Worm (Caenorhabditis elegans) whole organism, L4 larva: ENCODE measurements around the gene clec-239.

Source experiments
- F44E2.7 ChIP-seq: fragments of 200-800 bp; sonication (Bioruptor generic); IDR thresholded peaks from 2 replicates; pipeline ENCODE4 v2.1.2; 2022; ENCODE audit warnings: missing genetic modification characterization, missing compliant biosample characterization
- R02D3.7 ChIP-seq: fragments of 150-350 bp; sonication (generic microtip); optimal IDR thresholded peaks from 3 replicates; lab custom pipeline; 2014; ENCODE audit warnings: missing biosample characterization, missing genetic modification characterization
- Y75B8A.6 ChIP-seq: fragments of 200-800 bp; sonication (Bioruptor generic); IDR thresholded peaks from 2 replicates; pipeline ENCODE4 v1.3.6; 2022; ENCODE audit warnings: missing genetic modification reagents, missing genetic modification characterization, missing compliant biosample characterization
- ZK546.5 ChIP-seq, 2 experiments: sonication (generic microtip); optimal IDR thresholded peaks; 2 replicates each; lab custom pipeline; 2017; ENCODE audit warnings: missing biosample characterization in 2 of 2, missing genetic modification characterization in 2 of 2
- aha-1 ChIP-seq: fragments of 150-350 bp; peaks from one replicate; lab custom pipeline; 2014; ENCODE audit warnings: missing biosample characterization, missing genetic modification characterization
- aly-2 ChIP-seq: sonication (generic microtip); optimal IDR thresholded peaks from 2 replicates; lab custom pipeline; 2018; ENCODE audit warnings: missing biosample characterization, missing genetic modification characterization
- arid-1 ChIP-seq: fragments of 200-800 bp; sonication (Bioruptor generic); conservative IDR thresholded peaks from 2 replicates; pipeline ENCODE4 v1.3.6; 2022; ENCODE audit warnings: missing genetic modification reagents, missing genetic modification characterization, missing compliant biosample characterization
- attf-4 ChIP-seq: sonication (generic microtip); optimal IDR thresholded peaks from 3 replicates; lab custom pipeline; 2017; ENCODE audit warnings: missing biosample characterization, missing genetic modification characterization
- ceh-28 ChIP-seq: fragments of 150-350 bp; optimal IDR thresholded peaks from 2 replicates; lab custom pipeline; 2014; ENCODE audit warnings: missing biosample characterization, missing genetic modification reagents, missing genetic modification characterization
- cey-2 ChIP-seq: sonication (generic microtip); optimal IDR thresholded peaks from 3 replicates; lab custom pipeline; 2017; ENCODE audit warnings: missing genetic modification characterization, mild to moderate bottlenecking, missing compliant biosample characterization, antibody characterized with exemption, borderline replicate concordance; ENCODE audit not compliant: insufficient read depth
- ctbp-1 ChIP-seq: fragments of 200-800 bp; sonication (Bioruptor generic); IDR thresholded peaks from 2 replicates; pipeline ENCODE4 v1.3.6; 2022; ENCODE audit warnings: missing genetic modification reagents, missing genetic modification characterization, missing compliant biosample characterization
- daf-12 ChIP-seq: fragments of 150-350 bp; optimal IDR thresholded peaks from 2 replicates; lab custom pipeline; 2014; ENCODE audit warnings: missing biosample characterization, missing genetic modification reagents, missing genetic modification characterization
- daf-16 ChIP-seq, 3 experiments: sonication (generic microtip); optimal IDR thresholded peaks; 2 replicates each; lab custom pipeline; 2016 to 2017; ENCODE audit warnings: missing genetic modification characterization in 3 of 3, missing genetic modification reagents in 3 of 3, mild to moderate bottlenecking in 2 of 3, missing compliant biosample characterization in 2 of 3, missing biosample characterization in 1 of 3, moderate library complexity in 1 of 3
- daf-8 ChIP-seq: fragments of 200-800 bp; sonication (Bioruptor generic); IDR thresholded peaks from 2 replicates; pipeline ENCODE4 v1.3.6; 2022; ENCODE audit warnings: missing genetic modification characterization, missing compliant biosample characterization
- dmd-9 ChIP-seq: fragments of 200-800 bp; sonication (Bioruptor generic); IDR thresholded peaks from 2 replicates; pipeline ENCODE4 v1.3.6; 2022; ENCODE audit warnings: missing genetic modification reagents, missing genetic modification characterization, missing compliant biosample characterization
- egl-27 ChIP-seq: sonication (generic microtip); optimal IDR thresholded peaks from 3 replicates; lab custom pipeline; 2017; ENCODE audit warnings: missing biosample characterization, missing genetic modification reagents, missing genetic modification characterization
- fkh-10 ChIP-seq: fragments of 150-350 bp; optimal IDR thresholded peaks from 2 replicates; lab custom pipeline; 2014; ENCODE audit warnings: missing biosample characterization, missing genetic modification reagents, missing genetic modification characterization
- fos-1 ChIP-seq: fragments of 150-350 bp; optimal IDR thresholded peaks from 2 replicates; lab custom pipeline; 2014; ENCODE audit warnings: missing biosample characterization, missing genetic modification characterization
- lim-7 ChIP-seq: fragments of 200-800 bp; sonication (Bioruptor generic); IDR thresholded peaks from 2 replicates; pipeline ENCODE4 v1.3.6; 2022; ENCODE audit warnings: missing genetic modification characterization, missing compliant biosample characterization
- lin-15B ChIP-seq: fragments of 150-350 bp; sonication (generic microtip); optimal IDR thresholded peaks from 3 replicates; lab custom pipeline; 2014; ENCODE audit warnings: missing biosample characterization, missing genetic modification characterization
- madf-9 ChIP-seq: fragments of 200-800 bp; sonication (Bioruptor generic); conservative IDR thresholded peaks from 2 replicates; pipeline ENCODE4 v1.3.6; 2022; ENCODE audit warnings: missing genetic modification reagents, missing genetic modification characterization, missing compliant biosample characterization
- mes-2 ChIP-seq: sonication (generic microtip); optimal IDR thresholded peaks from 2 replicates; lab custom pipeline; 2016; ENCODE audit warnings: missing genotype, mild to moderate bottlenecking, missing genetic modification characterization, missing compliant biosample characterization; ENCODE audit not compliant: poor library complexity, severe bottlenecking
- nhr-41 ChIP-seq: fragments of 200-800 bp; sonication (Bioruptor generic); IDR thresholded peaks from 2 replicates; pipeline ENCODE4 v1.3.6; 2022; ENCODE audit warnings: missing genetic modification reagents, missing genetic modification characterization, missing compliant biosample characterization
- nhr-42 ChIP-seq: fragments of 200-800 bp; sonication (Bioruptor generic); IDR thresholded peaks from 2 replicates; pipeline ENCODE4 v1.3.6; 2022; ENCODE audit warnings: missing genetic modification characterization, missing compliant biosample characterization
- nhr-77 ChIP-seq: fragments of 150-350 bp; optimal IDR thresholded peaks from 2 replicates; lab custom pipeline; 2014; ENCODE audit warnings: missing biosample characterization, missing genetic modification characterization
- pha-4 ChIP-seq, 2 experiments: fragments of 150-350 bp in 1 of 2; fragments of 200-800 bp in 1 of 2; sonication (Bioruptor generic) in 1 of 2; IDR thresholded peaks in 1 of 2; optimal IDR thresholded peaks in 1 of 2; 2 replicates each; pipeline versions ENCODE4 v1.3.6 to Lab custom; 2014 to 2022; ENCODE audit warnings: missing genetic modification characterization in 2 of 2, missing genetic modification reagents in 2 of 2, missing biosample characterization in 1 of 2, missing compliant biosample characterization in 1 of 2
- php-3 ChIP-seq: fragments of 200-800 bp; sonication (Bioruptor generic); IDR thresholded peaks from 2 replicates; pipeline ENCODE4 v1.3.6; 2022; ENCODE audit warnings: missing genetic modification reagents, missing genetic modification characterization, missing compliant biosample characterization
- saeg-2 ChIP-seq: fragments of 200-800 bp; sonication (Bioruptor generic); IDR thresholded peaks from 2 replicates; pipeline ENCODE4 v1.3.6; 2022; ENCODE audit warnings: missing genetic modification reagents, missing genetic modification characterization, missing compliant biosample characterization
- sdz-12 ChIP-seq: fragments of 200-800 bp; sonication (Bioruptor generic); optimal IDR thresholded peaks from 2 replicates; lab custom pipeline; 2018; ENCODE audit warnings: mild to moderate bottlenecking, missing genetic modification characterization, missing compliant biosample characterization
- tra-1 ChIP-seq: fragments of 200-800 bp; sonication (Bioruptor generic); IDR thresholded peaks from 2 replicates; pipeline ENCODE4 v1.3.6; 2022; ENCODE audit warnings: missing genetic modification reagents, missing genetic modification characterization, missing compliant biosample characterization
- unc-130 ChIP-seq: sonication (generic microtip); optimal IDR thresholded peaks from 2 replicates; lab custom pipeline; 2016; ENCODE audit warnings: missing genetic modification reagents, missing genetic modification characterization, missing compliant biosample characterization
- unc-39 ChIP-seq: sonication (generic microtip); optimal IDR thresholded peaks from 2 replicates; lab custom pipeline; 2017; ENCODE audit warnings: missing biosample characterization, missing genetic modification characterization
- unc-62 ChIP-seq, 3 experiments: fragments of 150-350 bp in 1 of 3; sonication (generic microtip); optimal IDR thresholded peaks in 2 of 3; peaks in 1 of 3; 1 replicate in 1 of 3; 2 replicates in 2 of 3; lab custom pipeline; 2014 to 2017; ENCODE audit warnings: missing biosample characterization in 3 of 3, missing genetic modification characterization in 3 of 3, missing genetic modification reagents in 3 of 3, missing genotype in 1 of 3
- ztf-11 ChIP-seq: fragments of 150-350 bp; optimal IDR thresholded peaks from 2 replicates; lab custom pipeline; 2014; ENCODE audit warnings: missing biosample characterization, missing genetic modification characterization
- ztf-7 ChIP-seq: fragments of 150-350 bp; optimal IDR thresholded peaks from 2 replicates; lab custom pipeline; 2014; ENCODE audit warnings: missing biosample characterization, missing genetic modification characterization

The clec-239 gene

ce11 chrV:16972134-16972533 lies 15.8 kb downstream of the clec-239 start, which contains the start of gene srh-119:
TSS of gene srh-119 (plus strand) at chrV:16972434.
- TF ChIP-seq ZK546.5 (tag; optimal IDR thresholded peaks at IDR 0.05; lab: Kevin White, UChicago) (no peak), Y75B8A.6 (GFP tag; lab: Robert Waterston, UW) (no peak), fkh-10 (GFP tag; lab: Kevin White, UChicago) (no peak), cey-2 (tag; lab: Kevin White, UChicago) (no peak), nhr-41 (GFP tag; lab: Robert Waterston, UW) (no peak), sdz-12 (GFP tag; lab: Kevin White, UChicago) (no peak)

- TF ChIP-seq fos-1 (tag; lab: Kevin White, UChicago), result no peak
- peak in 1 of 2 experiments; percentile 91 for TF ChIP-seq unc-62 (GFP tag; optimal IDR thresholded peaks at IDR 0.05 in 1 of 2; lab: Kevin White, UChicago)
- no peak for TF ChIP-seq unc-62 (tag; optimal IDR thresholded peaks at IDR 0.05; lab: Kevin White, UChicago)
These were observed 17.0 kb downstream of the clec-239 start for ce11 chrV:16973338-16973737.

DNA sequence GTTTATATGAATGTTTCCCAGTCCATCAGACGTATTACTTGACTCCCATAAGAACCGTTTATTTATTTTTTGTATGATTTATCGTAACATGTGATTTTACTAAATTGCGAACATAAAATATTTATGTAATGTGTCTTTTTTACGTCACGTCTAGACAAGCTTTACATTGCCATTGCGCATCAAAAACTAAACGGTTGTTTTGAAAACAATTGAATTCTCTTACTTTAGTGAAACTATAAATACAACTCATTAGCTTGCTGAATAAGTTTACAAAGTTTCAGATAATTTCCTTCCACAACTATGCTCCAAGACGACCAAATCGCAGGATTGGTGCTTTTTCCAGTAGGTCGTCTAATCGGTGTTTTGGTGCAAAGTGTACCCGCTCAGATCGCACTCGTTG lies 18.6 kb downstream of the clec-239 start, which contains the start of gene srx-54:
TSS of gene srx-54 (plus strand) at position 301 of the 400 bp plus-strand sequence.
- TF ChIP-seq saeg-2 (GFP tag; lab: Robert Waterston, UW), result no peak
- TF ChIP-seq aly-2 (tag; lab: Kevin White, UChicago), result no peak
- TF ChIP-seq unc-130 (GFP tag; lab: Kevin White, UChicago), result no peak
- no peak for TF ChIP-seq daf-12 (tag; lab: Kevin White, UChicago)
- TF ChIP-seq ztf-7 (tag; lab: Kevin White, UChicago), result no peak
- TF ChIP-seq Y75B8A.6 (GFP tag; lab: Robert Waterston, UW), result no peak
- TF ChIP-seq F44E2.7, result no peak

DNA sequence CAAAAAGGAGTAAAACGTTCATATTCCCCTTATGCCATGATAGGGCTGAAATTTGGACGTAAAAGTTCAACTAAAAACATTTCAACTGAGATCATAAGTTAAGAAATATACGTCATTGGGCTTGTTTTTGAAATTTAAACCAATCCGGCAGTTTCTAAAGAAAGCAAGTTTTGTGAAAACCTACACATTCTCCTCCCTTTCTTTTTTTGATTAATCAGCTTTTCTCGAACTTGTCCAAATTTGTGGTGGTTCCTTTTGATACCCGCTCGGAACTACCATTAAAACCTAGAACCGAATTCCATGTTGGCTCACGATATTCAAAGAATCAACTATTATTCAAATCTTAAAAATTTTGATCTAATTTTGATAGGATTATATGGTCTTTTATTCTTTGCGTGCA lies 24.0 kb downstream of the clec-239 start, which contains the start of gene srz-54:
TSS of gene srz-54 (plus strand) at position 301 of the 400 bp plus-strand sequence.
- TF ChIP-seq tra-1 (GFP tag; lab: Robert Waterston, UW) (no peak), unc-62 (GFP tag; optimal IDR thresholded peaks at IDR 0.05 in 1 of 2; lab: Kevin White, UChicago) (no peak), unc-62 (tag; optimal IDR thresholded peaks at IDR 0.05; lab: Kevin White, UChicago) (no peak), attf-4 (tag; lab: Kevin White, UChicago) (no peak), unc-39 (no peak), ztf-11 (no peak), lin-15B (no peak), nhr-42 (GFP tag; lab: Robert Waterston, UW) (no peak), dmd-9 (GFP tag; lab: Robert Waterston, UW) (no peak), egl-27 (no peak)

DNA sequence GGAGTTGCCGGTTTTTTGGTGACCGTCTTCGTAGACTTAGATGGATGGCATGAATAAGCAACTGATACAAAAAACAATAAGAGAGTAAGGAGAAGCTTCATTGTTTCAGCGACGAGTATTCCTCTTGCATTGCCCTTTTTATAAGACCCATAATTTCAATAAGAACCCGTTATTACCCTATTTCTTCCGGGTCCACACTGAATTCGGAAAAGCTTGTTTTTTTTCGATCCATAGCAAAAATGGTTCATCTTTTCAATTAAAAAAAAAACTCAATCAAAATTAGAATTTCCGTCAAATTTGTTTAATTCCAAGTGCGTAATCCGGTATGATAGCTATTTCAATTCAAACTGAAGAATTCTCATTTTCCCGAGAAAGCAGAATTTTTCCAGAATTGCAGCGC lies 30.7 kb downstream of the clec-239 start, which contains the start of gene Y102A5C.40:
TSS of gene Y102A5C.40 (minus strand) at position 101 of the 400 bp plus-strand sequence.
- no peak for TF ChIP-seq saeg-2 (GFP tag; lab: Robert Waterston, UW)
- TF ChIP-seq lim-7 (GFP tag; lab: Robert Waterston, UW), result no peak
- no peak for TF ChIP-seq lin-15B
- TF ChIP-seq pha-4 (GFP tag; IDR thresholded peaks at IDR 0.05; lab: Robert Waterston, UW), result no peak
- no peak for TF ChIP-seq pha-4 (tag; optimal IDR thresholded peaks at IDR 0.05; lab: Kevin White, UChicago)
- no peak for TF ChIP-seq daf-8 (GFP tag; lab: Robert Waterston, UW)
- no peak for TF ChIP-seq attf-4 (tag; lab: Kevin White, UChicago)
- TF ChIP-seq daf-12 (tag; lab: Kevin White, UChicago), result no peak
- TF ChIP-seq php-3 (GFP tag; lab: Robert Waterston, UW), result no peak
- no peak for TF ChIP-seq mes-2 (tag; lab: Kevin White, UChicago)
- no peak for TF ChIP-seq madf-9 (GFP tag; lab: Robert Waterston, UW)
- no peak for TF ChIP-seq arid-1 (GFP tag; lab: Robert Waterston, UW)
- TF ChIP-seq R02D3.7, result no peak
- no peak for TF ChIP-seq daf-16 (GFP tag; optimal IDR thresholded peaks at IDR 0.05; lab: Kevin White, UChicago)
- no peak for TF ChIP-seq daf-16 (tag; optimal IDR thresholded peaks at IDR 0.05; lab: Kevin White, UChicago)
- TF ChIP-seq ceh-28 (tag; lab: Kevin White, UChicago), result no peak
- TF ChIP-seq nhr-77 (tag; lab: Kevin White, UChicago), result no peak
- no peak for TF ChIP-seq aha-1 (tag; lab: Kevin White, UChicago)
- TF ChIP-seq ctbp-1 (GFP tag; lab: Robert Waterston, UW), result no peak
- no peak for TF ChIP-seq ZK546.5 (tag; optimal IDR thresholded peaks at IDR 0.05; lab: Kevin White, UChicago)
- TF ChIP-seq, all 104 proteins: peak for 0
